Worm (Caenorhabditis elegans) whole organism, young adult: Measurements from ENCODE around the gene Y62F5A.10.
A peak's percentile ranks its signal among the peaks of the same experiment; 100 is the strongest.

ENCODE experiments used
- B0035.1 ChIP-seq: sonication (generic microtip); optimal IDR thresholded peaks from 2 replicates; lab custom pipeline; 2016; ENCODE audit warnings: missing genetic modification characterization, mild to moderate bottlenecking, missing compliant biosample characterization, missing genotype, missing genetic modification reagents
- B0336.3 ChIP-seq: fragments of 200-800 bp; sonication (Bioruptor generic); IDR thresholded peaks from 2 replicates; pipeline ENCODE4 v1.3.6; 2022; ENCODE audit warnings: missing genetic modification characterization, missing compliant biosample characterization
- C06A6.2 ChIP-seq: fragments of 200-800 bp; sonication (Bioruptor generic); conservative IDR thresholded peaks from 2 replicates; pipeline ENCODE4 v1.3.6; 2022; ENCODE audit warnings: missing genetic modification characterization, missing compliant biosample characterization
- C17E4.6 ChIP-seq: fragments of 200-800 bp; sonication (Bioruptor generic); IDR thresholded peaks from 2 replicates; pipeline ENCODE4 v1.3.6; 2022; ENCODE audit warnings: missing genetic modification reagents, missing genetic modification characterization, missing compliant biosample characterization
- F22D6.2 ChIP-seq: sonication (generic microtip); optimal IDR thresholded peaks from 2 replicates; lab custom pipeline; 2016; ENCODE audit warnings: mild to moderate bottlenecking, missing genetic modification characterization, missing compliant biosample characterization
- F37B4.10 ChIP-seq: fragments of 200-800 bp; sonication (Bioruptor generic); IDR thresholded peaks from 2 replicates; pipeline ENCODE4 v1.3.6; 2022; ENCODE audit warnings: missing genetic modification characterization, missing compliant biosample characterization
- F57C9.4 ChIP-seq: sonication (generic microtip); optimal IDR thresholded peaks from 2 replicates; lab custom pipeline; 2017; ENCODE audit warnings: mild to moderate bottlenecking, missing genetic modification characterization, missing compliant biosample characterization
- K12H6.12 ChIP-seq: fragments of 200-800 bp; sonication (Bioruptor generic); optimal IDR thresholded peaks from 2 replicates; lab custom pipeline; 2018; ENCODE audit warnings: mild to moderate bottlenecking, missing genetic modification characterization, missing compliant biosample characterization
- T26A5.8 ChIP-seq: sonication (generic microtip); optimal IDR thresholded peaks from 2 replicates; lab custom pipeline; 2016; ENCODE audit warnings: missing genetic modification characterization, missing compliant biosample characterization
- Y53G8AR.9 ChIP-seq: fragments of 200-800 bp; sonication (Bioruptor generic); conservative IDR thresholded peaks from 2 replicates; pipeline ENCODE4 v1.3.6; 2022; ENCODE audit warnings: missing genetic modification reagents, missing genetic modification characterization, missing compliant biosample characterization
- Y67H2A.10 ChIP-seq: fragments of 200-800 bp; sonication (Bioruptor generic); conservative IDR thresholded peaks from 2 replicates; pipeline ENCODE4 v1.3.6; 2022; ENCODE audit warnings: missing genetic modification reagents, missing genetic modification characterization, missing compliant biosample characterization
- Y95B8A.8 ChIP-seq: fragments of 200-800 bp; sonication (Bioruptor generic); IDR thresholded peaks from 2 replicates; pipeline ENCODE4 v1.3.6; 2022; ENCODE audit warnings: missing genetic modification reagents, missing genetic modification characterization, missing compliant biosample characterization
- ZK185.1 ChIP-seq: sonication (generic microtip); optimal IDR thresholded peaks from 2 replicates; lab custom pipeline; 2016; ENCODE audit warnings: mild to moderate bottlenecking, missing genetic modification characterization, missing compliant biosample characterization; ENCODE audit not compliant: poor library complexity, severe bottlenecking
- atf-7 ChIP-seq: sonication (generic microtip); optimal IDR thresholded peaks from 2 replicates; lab custom pipeline; 2017; ENCODE audit warnings: mild to moderate bottlenecking, missing genetic modification characterization, missing compliant biosample characterization
- bed-2 ChIP-seq: fragments of 200-800 bp; sonication (Bioruptor generic); IDR thresholded peaks from 2 replicates; pipeline ENCODE4 v1.3.6; 2022; ENCODE audit warnings: missing genetic modification reagents, missing genetic modification characterization, missing compliant biosample characterization
- cebp-1 ChIP-seq, 2 experiments: fragments of 200-800 bp in 1 of 2; sonication (Bioruptor generic) in 1 of 2; sonication (generic microtip) in 1 of 2; IDR thresholded peaks in 1 of 2; optimal IDR thresholded peaks in 1 of 2; 2 replicates each; pipeline versions ENCODE4 v1.3.6 to Lab custom; 2017 to 2022; ENCODE audit warnings: missing compliant biosample characterization in 2 of 2, missing genetic modification characterization in 2 of 2, mild to moderate bottlenecking in 1 of 2, missing genetic modification reagents in 1 of 2, moderate library complexity in 1 of 2
- cebp-2 ChIP-seq: fragments of 200-800 bp; sonication (Bioruptor generic); IDR thresholded peaks from 2 replicates; pipeline ENCODE4 v1.3.6; 2022; ENCODE audit warnings: missing genetic modification characterization, missing compliant biosample characterization
- ceh-27 ChIP-seq: fragments of 200-800 bp; sonication (Bioruptor generic); optimal IDR thresholded peaks from 2 replicates; lab custom pipeline; 2018; ENCODE audit warnings: mild to moderate bottlenecking, missing genetic modification characterization, moderate library complexity, missing compliant biosample characterization
- ceh-58 ChIP-seq: fragments of 200-800 bp; sonication (Bioruptor generic); IDR thresholded peaks from 2 replicates; pipeline ENCODE4 v1.3.6; 2022; ENCODE audit warnings: missing genetic modification characterization, missing compliant biosample characterization
- dox-1 ChIP-seq: fragments of 200-800 bp; sonication (Bioruptor generic); IDR thresholded peaks from 2 replicates; pipeline ENCODE4 v1.3.6; 2022; ENCODE audit warnings: missing genetic modification reagents, missing genetic modification characterization, missing compliant biosample characterization
- dpl-1 ChIP-seq: fragments of 150-350 bp; optimal IDR thresholded peaks from 2 replicates; lab custom pipeline; 2014; ENCODE audit warnings: missing biosample characterization, missing genetic modification reagents, missing genetic modification characterization
- egl-44 ChIP-seq: fragments of 200-800 bp; sonication (Bioruptor generic); IDR thresholded peaks from 2 replicates; pipeline ENCODE4 v1.3.6; 2022; ENCODE audit warnings: missing genetic modification reagents, missing genetic modification characterization, missing compliant biosample characterization
- gei-17 ChIP-seq: fragments of 200-800 bp; sonication (Bioruptor generic); optimal IDR thresholded peaks from 2 replicates; lab custom pipeline; 2018; ENCODE audit warnings: mild to moderate bottlenecking, missing genetic modification characterization, missing compliant biosample characterization
- him-1 ChIP-seq: sonication (generic microtip); optimal IDR thresholded peaks from 2 replicates; lab custom pipeline; 2016; ENCODE audit warnings: missing genotype, missing genetic modification reagents, missing genetic modification characterization, missing compliant biosample characterization
- hrde-1 ChIP-seq: sonication (generic microtip); optimal IDR thresholded peaks from 2 replicates; lab custom pipeline; 2016; ENCODE audit warnings: missing genetic modification characterization, mild to moderate bottlenecking, missing compliant biosample characterization, moderate library complexity, missing genotype, missing genetic modification reagents, borderline replicate concordance
- hsf-1 ChIP-seq: fragments of 200-800 bp; sonication (Bioruptor generic); IDR thresholded peaks from 2 replicates; pipeline ENCODE4 v1.3.6; 2022; ENCODE audit warnings: missing genetic modification reagents, missing genetic modification characterization, missing compliant biosample characterization
- lin-26 ChIP-seq: fragments of 200-800 bp; sonication (Bioruptor generic); IDR thresholded peaks from 2 replicates; pipeline ENCODE4 v1.3.6; 2022; ENCODE audit warnings: missing genetic modification reagents, missing genetic modification characterization, missing compliant biosample characterization
- lin-35 ChIP-seq, 3 experiments: fragments of 150-350 bp in 2 of 3; sonication (generic microtip) in 1 of 3; optimal IDR thresholded peaks; 2 replicates each; lab custom pipeline; 2014 to 2018; ENCODE audit warnings: missing biosample characterization in 3 of 3, missing genetic modification characterization in 3 of 3, missing genetic modification reagents in 3 of 3
- lin-40 ChIP-seq: sonication (generic microtip); optimal IDR thresholded peaks from 2 replicates; lab custom pipeline; 2016; ENCODE audit warnings: missing genetic modification characterization, mild to moderate bottlenecking, missing compliant biosample characterization, missing genotype, missing genetic modification reagents
- lsl-1 ChIP-seq: fragments of 200-800 bp; sonication (Bioruptor generic); optimal IDR thresholded peaks from 2 replicates; lab custom pipeline; 2018; ENCODE audit warnings: mild to moderate bottlenecking, missing genetic modification characterization, moderate library complexity, missing compliant biosample characterization
- madf-10 ChIP-seq: sonication (generic microtip); optimal IDR thresholded peaks from 2 replicates; lab custom pipeline; 2016; ENCODE audit warnings: mild to moderate bottlenecking, missing genetic modification characterization, missing compliant biosample characterization
- madf-3 ChIP-seq: fragments of 200-800 bp; sonication (Bioruptor generic); IDR thresholded peaks from 2 replicates; pipeline ENCODE4 v1.3.6; 2022; ENCODE audit warnings: missing genetic modification reagents, missing genetic modification characterization, missing compliant biosample characterization
- mcd-1 ChIP-seq: fragments of 200-800 bp; sonication (Bioruptor generic); IDR thresholded peaks from 2 replicates; pipeline ENCODE4 v1.3.6; 2022; ENCODE audit warnings: missing genetic modification reagents, missing genetic modification characterization, missing compliant biosample characterization
- nfyb-1 ChIP-seq: fragments of 200-800 bp; sonication (Bioruptor generic); IDR thresholded peaks from 2 replicates; pipeline ENCODE4 v1.3.6; 2022; ENCODE audit warnings: missing genetic modification reagents, missing genetic modification characterization, missing compliant biosample characterization
- nhr-179 ChIP-seq: sonication (generic microtip); optimal IDR thresholded peaks from 2 replicates; lab custom pipeline; 2016; ENCODE audit warnings: mild to moderate bottlenecking, missing genetic modification characterization, missing compliant biosample characterization
- rcor-1 ChIP-seq: fragments of 200-800 bp; sonication (Bioruptor generic); IDR thresholded peaks from 2 replicates; pipeline ENCODE4 v1.3.6; 2022; ENCODE audit warnings: missing genetic modification reagents, missing genetic modification characterization, missing compliant biosample characterization
- rec-8 ChIP-seq, 2 experiments: sonication (generic microtip); optimal IDR thresholded peaks; 2 replicates each; lab custom pipeline; 2016; ENCODE audit warnings: mild to moderate bottlenecking in 2 of 2, missing genetic modification characterization in 2 of 2, missing genetic modification reagents in 2 of 2, missing genotype in 2 of 2, missing biosample characterization in 1 of 2, missing compliant biosample characterization in 1 of 2, moderate library complexity in 1 of 2
- snpc-1.3 ChIP-seq: sonication (generic microtip); optimal IDR thresholded peaks from 2 replicates; lab custom pipeline; 2017; ENCODE audit warnings: missing genetic modification characterization, mild to moderate bottlenecking, missing compliant biosample characterization, antibody characterized with exemption, moderate library complexity, missing genotype, missing genetic modification reagents; ENCODE audit not compliant: insufficient read depth
- snpc-4 ChIP-seq, 5 experiments: fragments of 150-350 bp in 1 of 5; sonication (generic microtip) in 4 of 5; optimal IDR thresholded peaks; 2 replicates each; lab custom pipeline; 2014 to 2018; ENCODE audit warnings: missing genetic modification characterization in 5 of 5, missing biosample characterization in 3 of 5, antibody characterized with exemption in 2 of 5, mild to moderate bottlenecking in 2 of 5, missing compliant biosample characterization in 2 of 5, missing genotype in 2 of 5, moderate library complexity in 2 of 5, missing genetic modification reagents in 1 of 5
- somi-1 ChIP-seq: fragments of 200-800 bp; sonication (Bioruptor generic); optimal IDR thresholded peaks from 2 replicates; lab custom pipeline; 2018; ENCODE audit warnings: mild to moderate bottlenecking, missing genetic modification characterization, missing compliant biosample characterization
- tbp1 ChIP-seq: fragments of 200-800 bp; sonication (Bioruptor generic); optimal IDR thresholded peaks from 2 replicates; lab custom pipeline; 2018; ENCODE audit warnings: mild to moderate bottlenecking, missing genetic modification characterization, missing compliant biosample characterization
- unc-130 ChIP-seq: sonication (generic microtip); optimal IDR thresholded peaks from 2 replicates; lab custom pipeline; 2016; ENCODE audit warnings: missing genetic modification reagents, missing genetic modification characterization, missing compliant biosample characterization
- xnd-1 ChIP-seq: sonication (generic microtip); optimal IDR thresholded peaks from 2 replicates; lab custom pipeline; 2016; ENCODE audit warnings: missing genotype, missing genetic modification reagents, missing genetic modification characterization, missing compliant biosample characterization
- zfh-2 ChIP-seq: fragments of 200-800 bp; sonication (Bioruptor generic); conservative IDR thresholded peaks from 2 replicates; pipeline ENCODE4 v1.3.6; 2022; ENCODE audit warnings: missing genetic modification reagents, missing genetic modification characterization, missing compliant biosample characterization
- ztf-18 ChIP-seq: sonication (generic microtip); optimal IDR thresholded peaks from 2 replicates; lab custom pipeline; 2016; ENCODE audit warnings: missing genotype, mild to moderate bottlenecking, missing genetic modification characterization, missing compliant biosample characterization

The Y62F5A.10 gene

DNA sequence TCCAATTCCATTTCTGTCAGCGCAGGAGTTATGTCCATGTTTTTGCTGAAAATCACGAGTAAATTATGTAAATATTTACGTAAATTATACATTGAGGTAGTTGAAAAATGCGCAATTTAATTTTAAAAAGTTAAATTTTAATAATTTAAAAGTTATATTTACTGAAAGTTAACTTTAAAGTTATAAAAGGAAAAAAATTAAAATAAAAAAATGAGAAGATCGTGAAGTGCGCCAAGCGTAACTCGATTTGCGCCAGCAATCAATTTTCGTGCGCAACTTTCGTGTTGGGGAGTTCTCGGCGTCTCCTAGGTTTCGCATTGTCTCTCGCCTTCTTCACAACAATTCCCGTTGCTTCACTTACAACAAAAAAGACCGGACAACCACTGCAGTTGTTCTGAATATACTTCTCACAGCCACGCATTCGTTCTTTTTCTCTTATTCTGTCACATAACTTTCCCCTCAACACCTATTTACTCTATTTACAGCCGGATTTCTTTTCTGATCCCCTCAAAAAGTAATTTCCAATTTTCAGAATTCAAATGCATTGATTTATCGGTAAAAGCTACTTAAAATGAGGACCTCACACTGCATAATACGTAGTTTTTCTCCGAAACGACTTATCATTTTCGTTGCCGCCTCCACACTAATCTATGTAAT lies 47.7 kb upstream of the Y62F5A.10 start, which contains the start of the genes metl-1 and W02B12.11:
TSS of gene metl-1 (minus strand) at position 51 of the 657 bp plus-strand sequence.
TSS of gene W02B12.11 (plus strand) at position 337 of the 657 bp plus-strand sequence.
- TF ChIP-seq lsl-1 (GFP tag; lab: Kevin White, UChicago) (peak; percentile 75), K12H6.12 (tag; lab: Kevin White, UChicago) (peak; percentile 23), ceh-27 (GFP tag; lab: Kevin White, UChicago) (peak; percentile 43), nhr-179 (no peak), tbp1 (GFP tag; lab: Kevin White, UChicago) (peak; percentile 68), cebp-1 (GFP tag; IDR thresholded peaks at IDR 0.05; lab: Robert Waterston, UW) (0 out of 2 replicates have a peak, but pooled peaks have one; percentile 13), cebp-1 (tag; optimal IDR thresholded peaks at IDR 0.05; lab: Kevin White, UChicago) (peak; percentile 82), ZK185.1 (peak; percentile 69), unc-130 (peak; percentile 8), rcor-1 (peak; percentile 92), snpc-1.3 (tag; lab: Kevin White, UChicago) (no peak), gei-17 (GFP tag; lab: Kevin White, UChicago) (peak; percentile 64), lin-35 (GFP tag; optimal IDR thresholded peaks at IDR 0.05; lab: Kevin White, UChicago) (peak in 2 of 3 experiments; percentile 53 to 82), madf-10 (tag; lab: Kevin White, UChicago) (peak; percentile 50), lin-26 (GFP tag; lab: Robert Waterston, UW) (peak; percentile 59; the same call in 1 of the 2 replicates), him-1 (tag; lab: Kevin White, UChicago) (no peak), rec-8 (tag; optimal IDR thresholded peaks at IDR 0.05; lab: Kevin White, UChicago) (peak in 1 of 2 experiments; percentile 28), cebp-2 (GFP tag; lab: Robert Waterston, UW) (no peak), ceh-58 (GFP tag; lab: Robert Waterston, UW) (no peak), egl-44 (no peak), nfyb-1 (GFP tag; lab: Robert Waterston, UW) (peak; percentile 87), C17E4.6 (GFP tag; lab: Robert Waterston, UW) (peak; percentile 67; the same call in 1 of the 2 replicates), hsf-1 (GFP tag; lab: Robert Waterston, UW) (peak; percentile 79), madf-3 (peak; percentile 92), dox-1 (GFP tag; lab: Robert Waterston, UW) (peak; percentile 89), somi-1 (peak; percentile 50), B0336.3 (GFP tag; lab: Robert Waterston, UW) (peak; percentile 85), snpc-4 (GFP tag; optimal IDR thresholded peaks at IDR 0.05; lab: Kevin White, UChicago) (peak; percentile 16), snpc-4 (tag; optimal IDR thresholded peaks at IDR 0.05; lab: Kevin White, UChicago) (peak; percentile 61 to 77 (median 70)), zfh-2 (GFP tag; lab: Robert Waterston, UW) (peak; percentile 69; the same call in 1 of the 2 replicates), ztf-18 (tag; lab: Kevin White, UChicago) (peak; percentile 99), C06A6.2 (GFP tag; lab: Robert Waterston, UW) (peak; percentile 69), F37B4.10 (GFP tag; lab: Robert Waterston, UW) (no peak), dpl-1 (GFP tag; lab: Kevin White, UChicago) (peak; percentile 29), lin-40 (peak; percentile 88), bed-2 (no peak), mcd-1 (GFP tag; lab: Robert Waterston, UW) (peak; percentile 88), xnd-1 (tag; lab: Kevin White, UChicago) (peak; percentile 61), T26A5.8 (tag; lab: Kevin White, UChicago) (no peak), F22D6.2 (tag; lab: Kevin White, UChicago) (peak; percentile 43), atf-7 (peak; percentile 53), Y95B8A.8 (no peak), hrde-1 (tag; lab: Kevin White, UChicago) (no peak), Y53G8AR.9 (GFP tag; lab: Robert Waterston, UW) (peak; percentile 93), F57C9.4 (tag; lab: Kevin White, UChicago) (no peak), Y67H2A.10 (GFP tag; lab: Robert Waterston, UW) (no peak), B0035.1 (tag; lab: Kevin White, UChicago) (peak; percentile 9)
